2 fruit fly cellular contexts compared by ENCODE assay signal in the genomic region with DNA sequence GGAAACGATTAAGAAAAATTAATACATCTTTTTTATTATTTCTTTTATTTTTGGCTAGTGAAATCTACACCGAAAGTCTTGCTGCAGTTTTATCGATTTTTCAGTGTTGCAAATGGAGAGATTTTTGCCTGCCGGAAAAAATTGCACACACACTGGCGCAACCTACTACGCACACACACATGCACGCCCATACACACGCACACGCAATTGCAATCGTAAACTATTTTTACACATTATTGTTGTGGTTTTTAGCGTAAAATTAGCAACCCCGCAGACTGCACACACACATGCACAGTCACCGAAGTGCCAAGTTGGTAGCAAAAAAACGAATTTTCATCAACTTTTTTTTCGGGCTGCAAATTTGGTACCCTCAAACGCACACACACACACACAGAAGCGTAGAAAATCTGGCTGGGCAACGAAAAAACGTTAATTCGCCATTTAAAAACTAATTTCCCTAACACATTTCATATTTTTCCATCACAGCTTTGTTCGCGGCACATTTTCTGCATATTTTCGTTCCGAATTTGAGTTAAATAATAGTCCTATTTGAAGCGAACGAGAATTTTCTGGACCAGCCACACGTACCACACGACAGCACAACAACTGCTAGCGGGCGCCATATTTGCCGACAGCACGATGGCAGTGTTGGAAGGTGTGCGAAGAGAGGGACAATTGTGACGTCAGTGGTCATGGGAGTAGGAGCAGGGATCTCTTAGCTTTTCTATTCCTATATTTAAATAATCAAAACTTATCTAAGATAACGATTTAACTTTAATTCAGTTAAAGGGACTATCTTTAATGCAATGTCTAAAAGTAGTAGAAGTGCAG.
TF ChIP-seq lines count a peak whose summit lies in the region.

Unr (minus strand) TSS at position 637 of the 831 bp plus-strand sequence.

TF ChIP-seq in whole organism, embryonic, 481 proteins besides CTCF, POLR2A, EP300 and RAD21 (continued from another document and continues in another):
- TF ChIP-seq ro (GFP tag; IDR thresholded peaks at IDR 0.05; lab: Robert Waterston, UW), result no peak; the same call in 1 of the 2 replicates
- TF ChIP-seq Fer1 (GFP tag; optimal IDR thresholded peaks at IDR 0.05; lab: Kevin White, UChicago), result peak; percentile 81
- TF ChIP-seq CG10959 (GFP tag; IDR thresholded peaks at IDR 0.05; lab: Robert Waterston, UW), result no peak
- TF ChIP-seq CG10321 (GFP tag; IDR thresholded peaks at IDR 0.05; lab: Robert Waterston, UW), result peak; percentile 27; the same call in 1 of the 2 replicates
- TF ChIP-seq dmrt99B (tag; optimal IDR thresholded peaks at IDR 0.05; lab: Kevin White, UChicago), result peak; percentile 69
- no peak for TF ChIP-seq CG12104 (GFP tag; optimal IDR thresholded peaks at IDR 0.05; lab: Kevin White, UChicago)
- TF ChIP-seq Antp (GFP tag; optimal IDR thresholded peaks at IDR 0.05; lab: Kevin White, UChicago), result peak; percentile 82
- no peak for TF ChIP-seq Lpt (GFP tag; optimal IDR thresholded peaks at IDR 0.05; lab: Kevin White, UChicago)
- TF ChIP-seq CG18262 (tag; optimal IDR thresholded peaks at IDR 0.05; lab: Kevin White, UChicago), result peak; percentile 71
- TF ChIP-seq Doc2 (GFP tag; IDR thresholded peaks at IDR 0.05; lab: Robert Waterston, UW), result no peak
- peak; percentile 81 for TF ChIP-seq CG7839 (tag; optimal IDR thresholded peaks at IDR 0.05; lab: Kevin White, UChicago)
- TF ChIP-seq CG10366 (GFP tag; IDR thresholded peaks at IDR 0.05; lab: Robert Waterston, UW), result peak; percentile 77
- peak; percentile 39 for TF ChIP-seq org-1 (GFP tag; optimal IDR thresholded peaks at IDR 0.05; lab: Kevin White, UChicago)
- TF ChIP-seq ems (GFP tag; optimal IDR thresholded peaks at IDR 0.05; lab: Kevin White, UChicago), result peak; percentile 78
- peak; percentile 76 for TF ChIP-seq fu2 (GFP tag; optimal IDR thresholded peaks at IDR 0.05; lab: Kevin White, UChicago)
- TF ChIP-seq tgo (GFP tag; IDR thresholded peaks at IDR 0.05; lab: Robert Waterston, UW), result peak; percentile 76
- TF ChIP-seq Side (GFP tag; optimal IDR thresholded peaks at IDR 0.05; lab: Kevin White, UChicago), result peak; percentile 71
- TF ChIP-seq Oli (tag; optimal IDR thresholded peaks at IDR 0.05; lab: Kevin White, UChicago), result peak; percentile 45
- TF ChIP-seq H15 (GFP tag; IDR thresholded peaks at IDR 0.05; lab: Robert Waterston, UW), result peak; percentile 50; the same call in 1 of the 3 replicates
- TF ChIP-seq CG16863 (GFP tag; optimal IDR thresholded peaks at IDR 0.05; lab: Kevin White, UChicago), result peak; percentile 63
- TF ChIP-seq CG5953 (GFP tag; IDR thresholded peaks at IDR 0.05; lab: Robert Waterston, UW), result peak; percentile 76
- TF ChIP-seq CG12659 (GFP tag; optimal IDR thresholded peaks at IDR 0.05; lab: Kevin White, UChicago), result peak; percentile 85
- TF ChIP-seq lola (GFP tag; optimal IDR thresholded peaks at IDR 0.05; lab: Kevin White, UChicago), result peak in 2 of 3 experiments; percentile 48 to 60
- no peak; the same call in 1 of the 2 replicates for TF ChIP-seq CG32772 (GFP tag; IDR thresholded peaks at IDR 0.05; lab: Robert Waterston, UW)
- TF ChIP-seq toy (GFP tag; IDR thresholded peaks at IDR 0.05; lab: Robert Waterston, UW), result 0 out of 2 replicates have a peak, but pooled peaks have one; percentile 13
- TF ChIP-seq hbn (GFP tag; IDR thresholded peaks at IDR 0.05; lab: Robert Waterston, UW; ENCODE audit: partially characterized antibody), result no peak
- TF ChIP-seq crc (GFP tag; optimal IDR thresholded peaks at IDR 0.05; lab: Kevin White, UChicago), result peak; percentile 62
- peak; percentile 69 for TF ChIP-seq Fer2 (tag; optimal IDR thresholded peaks at IDR 0.05; lab: Kevin White, UChicago)
- TF ChIP-seq vfl (GFP tag; optimal IDR thresholded peaks at IDR 0.05; lab: Kevin White, UChicago), result peak; percentile 67
- peak; percentile 28; the same call in 1 of the 2 replicates for TF ChIP-seq Awh (GFP tag; IDR thresholded peaks at IDR 0.05; lab: Robert Waterston, UW)
- TF ChIP-seq CG6254 (GFP tag; optimal IDR thresholded peaks at IDR 0.05; lab: Kevin White, UChicago), result peak; percentile 32
- TF ChIP-seq hkb (optimal IDR thresholded peaks at IDR 0.05; lab: Kevin White, UChicago), result no peak
- peak; percentile 71 for TF ChIP-seq hkb (GFP tag; IDR thresholded peaks at IDR 0.05; lab: Robert Waterston, UW)
- no peak for TF ChIP-seq Poxn (GFP tag; IDR thresholded peaks at IDR 0.05; lab: Robert Waterston, UW)
- peak; percentile 67; the same call in 2 of the 3 replicates for TF ChIP-seq Mrtf (GFP tag; IDR thresholded peaks at IDR 0.05; lab: Robert Waterston, UW)
- peak; percentile 60 for TF ChIP-seq CG7372 (GFP tag; IDR thresholded peaks at IDR 0.05; lab: Robert Waterston, UW)
- TF ChIP-seq CG4424 (GFP tag; optimal IDR thresholded peaks at IDR 0.05; lab: Kevin White, UChicago), result peak; percentile 83
- TF ChIP-seq Vsx1 (GFP tag; optimal IDR thresholded peaks at IDR 0.05; lab: Kevin White, UChicago), result peak; percentile 18
- TF ChIP-seq CG11398 (GFP tag; optimal IDR thresholded peaks at IDR 0.05; lab: Kevin White, UChicago), result no peak
- peak; percentile 64; the same call in 2 of the 3 replicates for TF ChIP-seq C15 (GFP tag; IDR thresholded peaks at IDR 0.05; lab: Robert Waterston, UW)
- TF ChIP-seq Nf-YA (GFP tag; IDR thresholded peaks at IDR 0.05; lab: Robert Waterston, UW), result peak; percentile 74
- TF ChIP-seq CG6654 (GFP tag; optimal IDR thresholded peaks at IDR 0.05; lab: Kevin White, UChicago), result peak; percentile 4
- TF ChIP-seq CG31224 (GFP tag; IDR thresholded peaks at IDR 0.05; lab: Robert Waterston, UW), result peak; percentile 66
- peak; percentile 72 for TF ChIP-seq CG4730 (GFP tag; IDR thresholded peaks at IDR 0.05; lab: Robert Waterston, UW)
- no peak for TF ChIP-seq fd64A (GFP tag; optimal IDR thresholded peaks at IDR 0.05; lab: Kevin White, UChicago)
- TF ChIP-seq Rx (GFP tag; IDR thresholded peaks at IDR 0.05; lab: Robert Waterston, UW), result peak; percentile 63; the same call in 1 of the 2 replicates
- peak; percentile 68 for TF ChIP-seq Adf1 (GFP tag; IDR thresholded peaks at IDR 0.05; lab: Robert Waterston, UW)
- peak; percentile 81 for TF ChIP-seq jumu (GFP tag; optimal IDR thresholded peaks at IDR 0.05; lab: Kevin White, UChicago)
- TF ChIP-seq Chrac-16 (GFP tag; optimal IDR thresholded peaks at IDR 0.05; lab: Kevin White, UChicago), result peak; percentile 82
- TF ChIP-seq CG12744 (GFP tag; optimal IDR thresholded peaks at IDR 0.05; lab: Kevin White, UChicago), result peak; percentile 79
- TF ChIP-seq CG12236 (GFP tag; optimal IDR thresholded peaks at IDR 0.05; lab: Kevin White, UChicago), result peak; percentile 32
- peak; percentile 61 for TF ChIP-seq CG10979 (tag; optimal IDR thresholded peaks at IDR 0.05; lab: Kevin White, UChicago)
- peak; percentile 94; the same call in 1 of the 2 replicates for TF ChIP-seq NFAT (GFP tag; IDR thresholded peaks at IDR 0.05; lab: Robert Waterston, UW)
- peak; percentile 88 for TF ChIP-seq HmgZ (tag; optimal IDR thresholded peaks at IDR 0.05; lab: Kevin White, UChicago)
- peak; percentile 95 for TF ChIP-seq sens (GFP tag; lab: Kevin White, UChicago)
- peak; percentile 54 for TF ChIP-seq da (GFP tag; optimal IDR thresholded peaks at IDR 0.05; lab: Kevin White, UChicago)
- TF ChIP-seq ara (GFP tag; IDR thresholded peaks at IDR 0.05; lab: Robert Waterston, UW), result peak; percentile 62; the same call in 1 of the 2 replicates
- peak; percentile 74; the same call in 2 of the 3 replicates for TF ChIP-seq gce (GFP tag; IDR thresholded peaks at IDR 0.05; lab: Robert Waterston, UW)
- no peak for TF ChIP-seq Hey (tag; optimal IDR thresholded peaks at IDR 0.05; lab: Kevin White, UChicago)

TF ChIP-seq in whole organism, prepupa, 60 proteins besides CTCF, POLR2A, EP300 and RAD21 (continued from another document):
- TF ChIP-seq Hr39 (GFP tag; optimal IDR thresholded peaks at IDR 0.05; lab: Kevin White, UChicago), result peak; percentile 79
- peak; percentile 60 for TF ChIP-seq dsx (GFP tag; optimal IDR thresholded peaks at IDR 0.05; lab: Kevin White, UChicago; ENCODE audit: poor library complexity, severe bottlenecking)
- TF ChIP-seq CG6792 (GFP tag; optimal IDR thresholded peaks at IDR 0.05; lab: Kevin White, UChicago), result peak; percentile 81
- TF ChIP-seq CG11902 (GFP tag; optimal IDR thresholded peaks at IDR 0.05; lab: Kevin White, UChicago), result peak; percentile 51
- peak; percentile 54 for TF ChIP-seq CG7368 (GFP tag; optimal IDR thresholded peaks at IDR 0.05; lab: Kevin White, UChicago)
- peak; percentile 81 for TF ChIP-seq OdsH (GFP tag; optimal IDR thresholded peaks at IDR 0.05; lab: Kevin White, UChicago)
- peak; percentile 84 for TF ChIP-seq CG31627 (GFP tag; optimal IDR thresholded peaks at IDR 0.05; lab: Kevin White, UChicago)
- TF ChIP-seq dac (GFP tag; optimal IDR thresholded peaks at IDR 0.05; lab: Kevin White, UChicago), result peak; percentile 22
- TF ChIP-seq esn (GFP tag; optimal IDR thresholded peaks at IDR 0.05; lab: Kevin White, UChicago), result peak; percentile 86
- TF ChIP-seq lz (GFP tag; optimal IDR thresholded peaks at IDR 0.05; lab: Kevin White, UChicago), result peak; percentile 84
- TF ChIP-seq eg (GFP tag; IDR thresholded peaks at IDR 0.05; lab: Robert Waterston, UW), result peak; percentile 91
- TF ChIP-seq spab (GFP tag; optimal IDR thresholded peaks at IDR 0.05; lab: Kevin White, UChicago), result peak; percentile 42
- peak; percentile 47 for TF ChIP-seq CG11762 (GFP tag; optimal IDR thresholded peaks at IDR 0.05; lab: Kevin White, UChicago; ENCODE audit: insufficient read depth)
